Fruit fly (Drosophila melanogaster) S2 (cell line): ENCODE data around the gene Mrtf.

Experiments used
- CG8478 ChIP-seq: fragments of >200 bp; optimal IDR thresholded peaks from 2 replicates; lab custom pipeline; 2018
- CTCF ChIP-seq, 2 experiments: fragments of >200 bp; optimal IDR thresholded peaks; 2 replicates each; lab custom pipeline; 2018

Gene Mrtf

DNA sequence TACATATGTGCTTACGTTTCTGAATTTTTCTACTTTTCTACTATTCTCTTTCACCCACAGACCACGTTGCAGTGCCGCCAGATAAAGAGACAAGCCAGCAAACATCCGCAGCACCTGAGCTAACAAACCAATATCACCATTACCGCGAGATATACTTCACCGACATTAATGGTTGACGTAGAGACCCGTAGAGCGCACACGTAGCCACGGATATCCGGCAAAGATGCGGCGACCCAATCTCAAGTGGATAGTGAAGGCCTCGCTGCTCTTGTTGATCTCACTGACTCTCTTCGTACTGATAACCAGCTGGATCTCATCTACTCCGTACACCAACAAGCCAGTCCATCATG lies 16.3 kb upstream of the Mrtf start:
- TF ChIP-seq CTCF (optimal IDR thresholded peaks at IDR 0.05; lab: Kevin White, UChicago) = no peak
- no peak for TF ChIP-seq CG8478 (lab: Kevin White, UChicago)

- TF ChIP-seq CTCF (optimal IDR thresholded peaks at IDR 0.05; lab: Kevin White, UChicago) (no peak), CG8478 (lab: Kevin White, UChicago) (no peak)
Measured at dm6 chr3L:2781991-2782677, 15.8 kb upstream of the Mrtf start, which contains the start of gene Pgant6. TSS of gene Pgant6 (plus strand) at chr3L:2782255.

- TF ChIP-seq CG8478 (lab: Kevin White, UChicago) (no peak), CTCF (optimal IDR thresholded peaks at IDR 0.05; lab: Kevin White, UChicago) (no peak)
Measured at dm6 chr3L:2780711-2781110, 14.4 kb upstream of the Mrtf start, which contains the start of gene mRpS35. TSS of gene mRpS35 (plus strand) at chr3L:2780899.

- TF ChIP-seq CTCF (optimal IDR thresholded peaks at IDR 0.05; lab: Kevin White, UChicago) (no peak), CG8478 (lab: Kevin White, UChicago) (no peak)
Measured at dm6 chr3L:2773968-2774461, 7.7 kb upstream of the Mrtf start, which contains the start of the genes CG12093 and Atg2. TSS of gene CG12093 (minus strand) at chr3L:2774007. TSS of gene Atg2 (plus strand) at chr3L:2774338.

- TF ChIP-seq CTCF (optimal IDR thresholded peaks at IDR 0.05; lab: Kevin White, UChicago) (no peak), CG8478 (lab: Kevin White, UChicago) (no peak)
Measured at dm6 chr3L:2772045-2772444, 5.7 kb upstream of the Mrtf start, which contains the start of gene AhcyL1. TSS of gene AhcyL1 (minus strand) at chr3L:2772325.

- TF ChIP-seq CTCF (optimal IDR thresholded peaks at IDR 0.05; lab: Kevin White, UChicago) (no peak), CG8478 (lab: Kevin White, UChicago) (no peak)
Measured at dm6 chr3L:2765794-2766268, 505 bp downstream of the Mrtf start.

DNA sequence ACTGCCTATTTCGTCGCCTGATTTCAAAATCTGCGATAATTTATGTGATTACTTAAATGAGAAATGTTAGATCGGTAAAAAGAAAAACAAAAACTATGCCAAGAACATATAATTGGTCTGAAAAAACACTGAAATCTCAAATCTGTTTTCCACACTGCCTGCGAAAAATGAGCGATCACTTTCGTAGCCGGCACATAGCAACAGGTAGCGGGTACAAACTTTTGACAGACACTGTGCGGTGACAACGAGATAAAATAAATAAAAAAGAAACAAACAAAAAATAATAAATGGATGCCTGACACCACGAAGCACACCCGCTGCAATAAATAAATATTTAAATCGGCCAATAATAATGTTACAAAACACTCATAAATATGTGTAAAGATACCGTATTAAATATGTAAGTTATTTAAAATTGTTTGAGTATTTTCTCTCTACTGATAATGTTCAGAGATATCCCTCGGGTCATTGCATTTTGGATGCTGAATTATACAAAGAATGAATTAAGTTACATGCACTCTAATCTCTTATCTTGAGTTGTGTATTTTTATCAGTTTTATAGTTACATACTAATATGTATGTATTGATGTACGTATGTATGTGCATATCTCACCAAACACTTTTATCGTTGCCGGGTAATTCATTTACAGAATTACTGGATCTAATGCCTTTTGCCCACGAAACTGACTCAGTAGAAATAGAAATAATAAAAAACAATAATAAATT lies 1.2 kb downstream of the Mrtf start:
- TF ChIP-seq CTCF (optimal IDR thresholded peaks at IDR 0.05; lab: Kevin White, UChicago) = no peak
- no peak for TF ChIP-seq CG8478 (lab: Kevin White, UChicago)

DNA sequence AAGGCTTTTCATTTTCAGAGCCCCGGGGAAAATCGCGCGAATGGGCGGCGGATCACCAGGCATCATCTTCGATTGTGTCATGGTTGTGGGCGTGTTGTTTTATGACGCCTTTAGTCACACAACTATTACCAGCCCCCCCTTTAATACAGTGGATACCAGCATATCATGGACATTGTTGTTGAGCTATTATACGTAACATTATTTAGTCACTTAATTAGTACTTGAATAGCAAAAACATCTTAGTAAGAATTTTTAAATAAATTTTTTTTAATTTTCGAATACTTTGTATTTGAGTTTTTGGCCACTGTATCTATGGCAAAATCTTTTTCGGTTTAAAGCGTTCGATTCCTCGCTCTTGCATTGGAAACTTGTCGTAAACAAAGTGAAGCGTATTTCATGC lies 2.6 kb downstream of the Mrtf start:
- TF ChIP-seq CG8478 (lab: Kevin White, UChicago) (no peak), CTCF (optimal IDR thresholded peaks at IDR 0.05; lab: Kevin White, UChicago) (no peak)

DNA sequence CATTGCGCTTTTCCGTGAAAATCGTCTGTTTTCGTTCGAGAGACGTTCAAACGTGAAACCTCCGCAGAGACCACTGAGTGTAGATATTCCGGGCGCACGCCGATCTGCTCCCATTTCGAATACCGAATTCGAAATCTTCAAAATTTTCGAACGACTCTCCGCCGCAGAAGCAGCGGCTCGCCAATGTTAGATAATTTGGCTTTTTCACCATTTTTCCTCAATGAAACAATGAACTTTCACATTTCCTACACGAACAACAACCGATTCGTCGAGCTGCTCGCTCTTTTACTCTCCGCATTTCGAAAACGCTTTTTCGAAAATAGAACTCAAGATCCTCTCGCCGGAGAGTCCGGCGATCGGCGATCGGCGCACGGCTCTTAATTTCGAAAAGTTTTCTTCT lies 4.2 kb downstream of the Mrtf start:
- no peak for TF ChIP-seq CTCF (optimal IDR thresholded peaks at IDR 0.05; lab: Kevin White, UChicago)
- TF ChIP-seq CG8478 (lab: Kevin White, UChicago) = no peak

dm6 chr3L:2748359-2748758 lies 18.0 kb downstream of the Mrtf start:
- TF ChIP-seq CG8478 (lab: Kevin White, UChicago) (no peak), CTCF (optimal IDR thresholded peaks at IDR 0.05; lab: Kevin White, UChicago) (no peak)

DNA sequence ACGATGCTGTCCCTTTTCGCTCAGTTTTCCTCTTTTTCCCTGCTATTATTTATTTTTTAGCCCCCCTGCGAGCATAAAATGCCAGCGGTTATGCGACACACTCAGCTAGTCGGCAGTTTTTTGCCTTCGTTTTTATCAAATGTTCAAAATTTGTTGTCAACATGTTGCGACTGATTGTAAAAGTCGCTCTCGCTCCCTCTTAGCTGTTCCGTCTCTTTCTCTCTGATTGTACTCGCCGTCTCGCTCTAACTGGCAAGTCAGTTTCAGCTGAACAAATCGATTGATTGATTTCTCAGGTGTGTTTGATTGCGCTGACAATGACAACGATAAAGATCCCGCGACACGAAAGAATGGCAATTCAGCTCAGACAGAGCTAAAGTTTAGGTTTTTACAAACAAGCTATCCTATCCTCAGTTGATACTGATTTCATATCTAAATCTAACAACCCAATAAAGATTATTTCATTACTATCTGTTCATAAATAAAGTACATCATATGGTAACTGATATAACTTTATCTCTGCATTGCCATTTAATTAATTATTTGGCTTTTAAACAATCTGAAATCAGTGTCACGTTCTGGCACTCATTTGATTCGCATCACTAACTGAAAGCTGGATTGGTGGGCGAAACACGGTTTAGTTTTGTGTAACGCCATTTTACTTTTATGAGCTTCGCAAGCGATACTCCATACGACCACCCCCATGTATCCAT lies 20.5 kb downstream of the Mrtf start:
- TF ChIP-seq CG8478 (lab: Kevin White, UChicago) = no peak
- TF ChIP-seq CTCF (optimal IDR thresholded peaks at IDR 0.05; lab: Kevin White, UChicago) = no peak

dm6 chr3L:2744963-2745362 lies 21.4 kb downstream of the Mrtf start:
- TF ChIP-seq CTCF (optimal IDR thresholded peaks at IDR 0.05; lab: Kevin White, UChicago) (no peak), CG8478 (lab: Kevin White, UChicago) (no peak)

DNA sequence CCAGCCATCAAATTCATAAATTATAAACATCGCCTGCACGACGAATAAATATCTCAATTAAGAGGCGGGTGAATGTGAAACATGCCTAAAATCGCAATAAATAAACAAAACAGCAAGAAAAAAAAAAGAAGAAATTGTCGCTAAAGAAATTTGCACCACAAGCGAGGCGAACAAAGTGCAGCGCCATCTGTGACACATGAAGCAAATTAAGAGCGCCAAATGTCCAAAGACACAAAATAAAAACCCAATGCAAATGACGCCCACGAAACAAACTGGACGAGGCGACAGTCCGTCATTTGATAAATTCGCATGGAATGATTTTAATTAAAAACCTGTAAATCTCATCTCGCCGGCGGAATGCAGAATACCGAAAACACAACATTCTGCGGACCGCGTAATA lies 22.6 kb downstream of the Mrtf start:
- TF ChIP-seq CTCF (optimal IDR thresholded peaks at IDR 0.05; lab: Kevin White, UChicago) = peak in 1 of 2 experiments; percentile 55
- no peak for TF ChIP-seq CG8478 (lab: Kevin White, UChicago)

dm6 chr3L:2739450-2739849 lies 26.9 kb downstream of the Mrtf start, which contains the start of gene Acp62F:
TSS of gene Acp62F (plus strand) at chr3L:2739750.
- no peak for TF ChIP-seq CG8478 (lab: Kevin White, UChicago)
- no peak for TF ChIP-seq CTCF (optimal IDR thresholded peaks at IDR 0.05; lab: Kevin White, UChicago)
